Fruit fly (Drosophila melanogaster) whole organism, embryonic: Measurements from ENCODE around the gene CG16723.
A peak's percentile ranks its signal among the peaks of the same experiment; 100 is the strongest.

Source experiments
- ATbp ChIP-seq: fragments of 200-800 bp; sonication (Bioruptor generic); optimal IDR thresholded peaks from 2 replicates; lab custom pipeline; 2017; ENCODE audit warnings: missing biosample characterization, mild to moderate bottlenecking, missing genetic modification characterization, missing genetic modification reagents
- Adf1 ChIP-seq: fragments of 200-800 bp; sonication (Bioruptor generic); IDR thresholded peaks from 2 replicates; pipeline ENCODE4 v1.3.6; 2022; ENCODE audit warnings: missing biosample characterization, missing genetic modification characterization
- Atf6 ChIP-seq: fragments of 200-800 bp; sonication (Bioruptor generic); IDR thresholded peaks from 2 replicates; pipeline ENCODE4 v1.3.6; 2022; ENCODE audit warnings: missing biosample characterization, missing genetic modification characterization
- Awh ChIP-seq: fragments of 200-800 bp; sonication (Bioruptor generic); IDR thresholded peaks from 2 replicates; pipeline ENCODE4, ENCODE4 v1.3.6; 2022; ENCODE audit warnings: missing biosample characterization, missing genetic modification characterization
- Blimp-1 ChIP-seq: fragments of 200-800 bp; sonication (Bioruptor generic); optimal IDR thresholded peaks from 3 replicates; lab custom pipeline; 2018; ENCODE audit warnings: missing biosample characterization, missing genetic modification characterization, mild to moderate bottlenecking, moderate library complexity, missing genetic modification reagents
- C15 ChIP-seq: fragments of 200-800 bp; sonication (Bioruptor generic); IDR thresholded peaks from 3 replicates; pipeline ENCODE4 v1.3.6; 2022; ENCODE audit warnings: missing biosample characterization, missing genetic modification characterization
- CG10366 ChIP-seq: fragments of 200-800 bp; sonication (Bioruptor generic); IDR thresholded peaks from 2 replicates; pipeline ENCODE4 v1.3.6; 2022; ENCODE audit warnings: missing biosample characterization, missing genetic modification characterization
- CG11398 ChIP-seq: fragments of 200-800 bp; sonication (Bioruptor generic); optimal IDR thresholded peaks from 2 replicates; lab custom pipeline; 2016; ENCODE audit warnings: missing biosample characterization, missing genetic modification characterization
- CG14667 ChIP-seq: fragments of 200-800 bp; sonication (Bioruptor generic); IDR thresholded peaks from 2 replicates; pipeline ENCODE4 v1.3.6; 2022; ENCODE audit warnings: missing biosample characterization, missing genetic modification characterization
- CG15011 ChIP-seq: fragments of 200-800 bp; sonication (Bioruptor generic); optimal IDR thresholded peaks from 3 replicates; lab custom pipeline; 2018; ENCODE audit warnings: missing biosample characterization, mild to moderate bottlenecking, missing genetic modification characterization
- CG30403 ChIP-seq: fragments of 200-800 bp; sonication (Bioruptor generic); optimal IDR thresholded peaks from 3 replicates; lab custom pipeline; 2016; ENCODE audit warnings: missing biosample characterization, missing genetic modification characterization
- CG4360 ChIP-seq: fragments of 200-800 bp; sonication (Bioruptor generic); IDR thresholded peaks from 2 replicates; pipeline ENCODE4 v1.3.6; 2022; ENCODE audit warnings: missing biosample characterization, missing genetic modification characterization
- CG6272 ChIP-seq: fragments of 200-800 bp; sonication (Bioruptor generic); IDR thresholded peaks from 2 replicates; pipeline ENCODE4 v1.3.6; 2022; ENCODE audit warnings: missing biosample characterization, missing genetic modification characterization
- CG7271 ChIP-seq: fragments of 200-800 bp; sonication (Bioruptor generic); optimal IDR thresholded peaks from 2 replicates; lab custom pipeline; 2018; ENCODE audit warnings: missing biosample characterization, mild to moderate bottlenecking, missing genetic modification characterization, moderate library complexity
- Drgx ChIP-seq: fragments of 200-800 bp; sonication (Bioruptor generic); IDR thresholded peaks from 2 replicates; pipeline ENCODE4 v1.3.6; 2022; ENCODE audit warnings: missing biosample characterization, missing genetic modification characterization
- Ets65A ChIP-seq: fragments of 200-800 bp; sonication (Bioruptor generic); peaks from one replicate; lab custom pipeline; 2016; ENCODE audit warnings: missing biosample characterization, missing genetic modification characterization
- Fer3 ChIP-seq: fragments of 200-800 bp; sonication (Bioruptor generic); optimal IDR thresholded peaks from 2 replicates; lab custom pipeline; 2018; ENCODE audit warnings: missing biosample characterization, mild to moderate bottlenecking, missing genetic modification characterization, moderate library complexity
- HmgD ChIP-seq: fragments of 200-800 bp; sonication (Bioruptor generic); optimal IDR thresholded peaks from 3 replicates; lab custom pipeline; 2016; ENCODE audit warnings: missing biosample characterization, missing genetic modification characterization
- Hr51 ChIP-seq, 2 experiments: fragments of 200-800 bp; sonication (Bioruptor generic); optimal IDR thresholded peaks; 2 replicates in 1 of 2; 3 replicates in 1 of 2; lab custom pipeline; 2016 to 2018; ENCODE audit warnings: missing biosample characterization in 2 of 2, missing genetic modification characterization in 2 of 2, mild to moderate bottlenecking in 1 of 2, moderate library complexity in 1 of 2
- Jarid2 ChIP-seq: fragments of 200-800 bp; sonication (Bioruptor generic); optimal IDR thresholded peaks from 3 replicates; lab custom pipeline; 2017; ENCODE audit warnings: mild to moderate bottlenecking, missing biosample characterization, missing genetic modification reagents, missing genetic modification characterization
- Lhr ChIP-seq: fragments of 200-800 bp; sonication (Bioruptor generic); optimal IDR thresholded peaks from 3 replicates; lab custom pipeline; 2017; ENCODE audit warnings: mild to moderate bottlenecking, missing biosample characterization, missing genetic modification reagents, missing genetic modification characterization
- MTF-1 ChIP-seq: fragments of 200-800 bp; sonication (Bioruptor generic); optimal IDR thresholded peaks from 2 replicates; lab custom pipeline; 2018; ENCODE audit warnings: missing biosample characterization, mild to moderate bottlenecking, missing genetic modification characterization, borderline replicate concordance
- Med ChIP-seq: fragments of 200-800 bp; sonication (Bioruptor generic); peaks from one replicate; lab custom pipeline; 2016; ENCODE audit warnings: missing biosample characterization, missing genetic modification characterization, mild to moderate bottlenecking, inconsistent platforms, moderate library complexity
- Ptx1 ChIP-seq: fragments of 200-800 bp; sonication (Bioruptor generic); IDR thresholded peaks from 2 replicates; pipeline ENCODE4 v1.3.6; 2022; ENCODE audit warnings: missing biosample characterization, missing genetic modification characterization
- Sox102F ChIP-seq: fragments of 200-800 bp; sonication (Bioruptor generic); optimal IDR thresholded peaks from 2 replicates; lab custom pipeline; 2018; ENCODE audit warnings: missing biosample characterization, mild to moderate bottlenecking, missing genetic modification characterization, moderate library complexity
- Trl ChIP-seq, 3 experiments: fragments of >200 bp in 2 of 3; fragments of 200-800 bp in 1 of 3; sonication (Bioruptor generic) in 1 of 3; optimal IDR thresholded peaks; 2 replicates in 1 of 3; 3 replicates in 2 of 3; lab custom pipeline; 2016 to 2017; ENCODE audit warnings: missing biosample characterization in 1 of 3, missing genetic modification characterization in 1 of 3
- br ChIP-seq: fragments of >200 bp; optimal IDR thresholded peaks from 2 replicates; lab custom pipeline; 2017
- dmrt99B ChIP-seq: fragments of 200-800 bp; sonication (Bioruptor generic); optimal IDR thresholded peaks from 2 replicates; lab custom pipeline; 2018; ENCODE audit warnings: missing biosample characterization, mild to moderate bottlenecking, missing genetic modification characterization, moderate library complexity
- exex ChIP-seq: fragments of 200-800 bp; sonication (Bioruptor generic); optimal IDR thresholded peaks from 4 replicates; lab custom pipeline; 2018; ENCODE audit warnings: missing biosample characterization, mild to moderate bottlenecking, missing genetic modification characterization, moderate library complexity
- grau ChIP-seq: fragments of 200-800 bp; optimal IDR thresholded peaks from 3 replicates; lab custom pipeline; 2019; ENCODE audit warnings: missing biosample characterization, mild to moderate bottlenecking, missing genetic modification characterization, moderate library complexity
- otp ChIP-seq: fragments of 200-800 bp; sonication (Bioruptor generic); IDR thresholded peaks from 3 replicates; pipeline ENCODE4, ENCODE4 v1.3.6; 2022; ENCODE audit warnings: missing biosample characterization, missing genetic modification characterization
- phol ChIP-seq: fragments of 200-800 bp; sonication (Bioruptor generic); optimal IDR thresholded peaks from 3 replicates; lab custom pipeline; 2018; ENCODE audit warnings: missing biosample characterization, mild to moderate bottlenecking, missing genetic modification characterization, moderate library complexity
- sens ChIP-seq: fragments of 200-800 bp; sonication (Bioruptor generic); peaks from one replicate; lab custom pipeline; 2016; ENCODE audit warnings: missing biosample characterization, missing genetic modification characterization
- shn ChIP-seq: fragments of 200-800 bp; sonication (Bioruptor generic); optimal IDR thresholded peaks from 3 replicates; lab custom pipeline; 2016; ENCODE audit warnings: missing biosample characterization, missing genetic modification characterization

Gene CG16723

dm6 chr3R:23596173-23596572, at the start of gene CG16723:
CG16723 (minus strand) TSS chr3R:23596273.
- TF ChIP-seq CG4360 (no peak), Fer3 (tag; lab: Kevin White, UChicago) (no peak), C15 (GFP tag; lab: Robert Waterston, UW) (no peak), CG14667 (no peak), Jarid2 (GFP tag; lab: Kevin White, UChicago) (no peak), exex (peak; percentile 64)

dm6 chr3R:23642836-23643235, 46.8 kb upstream of the CG16723 start:
- peak; percentile 15 for TF ChIP-seq ATbp
- TF ChIP-seq grau (tag; lab: Kevin White, UChicago): peak; percentile 7
- no peak for TF ChIP-seq shn
- peak; percentile 12 for TF ChIP-seq sens (GFP tag; lab: Kevin White, UChicago)
- TF ChIP-seq Blimp-1 (GFP tag; lab: Kevin White, UChicago): peak; percentile 62

dm6 chr3R:23639583-23639982, 43.5 kb upstream of the CG16723 start:
- TF ChIP-seq Trl (optimal IDR thresholded peaks at IDR 0.05; lab: Kevin White, UChicago): no peak
- no peak for TF ChIP-seq Trl (GFP tag; optimal IDR thresholded peaks at IDR 0.05; lab: Kevin White, UChicago)
- TF ChIP-seq Adf1 (GFP tag; lab: Robert Waterston, UW): no peak
- TF ChIP-seq Ets65A (GFP tag; lab: Kevin White, UChicago): peak; percentile 74
- 0 out of 2 replicates have a peak, but pooled peaks have one; percentile 15 for TF ChIP-seq Atf6 (GFP tag; lab: Robert Waterston, UW)
- TF ChIP-seq CG7271 (tag; lab: Kevin White, UChicago): no peak

- TF ChIP-seq CG10366 (GFP tag; lab: Robert Waterston, UW): no peak
- peak in 1 of 2 experiments; percentile 42 for TF ChIP-seq Hr51 (GFP tag; optimal IDR thresholded peaks at IDR 0.05; lab: Kevin White, UChicago)
- 0 out of 3 replicates have a peak, but pooled peaks have one; percentile 13 for TF ChIP-seq otp (GFP tag; lab: Robert Waterston, UW)
- no peak for TF ChIP-seq Awh (GFP tag; lab: Robert Waterston, UW)
- no peak for TF ChIP-seq Ets65A (GFP tag; lab: Kevin White, UChicago)
- TF ChIP-seq Sox102F (GFP tag; lab: Kevin White, UChicago): peak; percentile 20
- no peak for TF ChIP-seq br (lab: Kevin White, UChicago)
- TF ChIP-seq Drgx (GFP tag; lab: Robert Waterston, UW): peak; percentile 64
- TF ChIP-seq MTF-1 (GFP tag; lab: Kevin White, UChicago): no peak
- TF ChIP-seq phol: no peak
- no peak for TF ChIP-seq CG11398 (GFP tag; lab: Kevin White, UChicago)
- TF ChIP-seq Ptx1 (GFP tag; lab: Robert Waterston, UW): 0 out of 2 replicates have a peak, but pooled peaks have one; percentile 13
- no peak for TF ChIP-seq CG6272 (GFP tag; lab: Robert Waterston, UW)
- peak; percentile 17 for TF ChIP-seq dmrt99B (tag; lab: Kevin White, UChicago)
- no peak for TF ChIP-seq CG30403
- TF ChIP-seq Med (GFP tag; lab: Kevin White, UChicago): peak; percentile 34
- no peak for TF ChIP-seq CG15011 (GFP tag; lab: Kevin White, UChicago)
- no peak for TF ChIP-seq Lhr (GFP tag; lab: Kevin White, UChicago)
- peak; percentile 68 for TF ChIP-seq sens (GFP tag; lab: Kevin White, UChicago)
- TF ChIP-seq, all 482 proteins: peak for 8
Measured at dm6 chr3R:23638351-23638750, 42.3 kb upstream of the CG16723 start.

dm6 chr3R:23637277-23637676, 41.2 kb upstream of the CG16723 start:
- peak; percentile 20 for TF ChIP-seq Ets65A (GFP tag; lab: Kevin White, UChicago)
- no peak for TF ChIP-seq HmgD (GFP tag; lab: Kevin White, UChicago)
